Worm (Caenorhabditis elegans) whole organism, late embryonic: ENCODE results near the gene msp-76.

Experiments
- C08G9.2 ChIP-seq: sonication (generic microtip); optimal IDR thresholded peaks from 2 replicates; lab custom pipeline; 2016; ENCODE audit warnings: mild to moderate bottlenecking, missing genetic modification characterization, moderate library complexity, missing compliant biosample characterization
- C38D4.7 ChIP-seq: fragments of 200-800 bp; sonication (Bioruptor generic); optimal IDR thresholded peaks from 2 replicates; lab custom pipeline; 2018; ENCODE audit warnings: mild to moderate bottlenecking, missing genetic modification characterization, moderate library complexity, missing compliant biosample characterization
- K09A11.1 ChIP-seq: sonication (generic microtip); optimal IDR thresholded peaks from 2 replicates; lab custom pipeline; 2017; ENCODE audit warnings: antibody characterized with exemption, mild to moderate bottlenecking, missing genetic modification characterization, missing compliant biosample characterization; ENCODE audit not compliant: insufficient read depth
- ama-1 ChIP-seq: fragments of 150-350 bp; optimal IDR thresholded peaks from 2 replicates; lab custom pipeline; 2014
- ceh-19 ChIP-seq: fragments of 200-800 bp; sonication (Bioruptor generic); optimal IDR thresholded peaks from 2 replicates; lab custom pipeline; 2018; ENCODE audit warnings: mild to moderate bottlenecking, missing genetic modification characterization, missing compliant biosample characterization
- ceh-22 ChIP-seq: sonication (generic microtip); optimal IDR thresholded peaks from 2 replicates; lab custom pipeline; 2017; ENCODE audit warnings: missing biosample characterization, missing genetic modification characterization
- ceh-31 ChIP-seq: sonication (generic microtip); optimal IDR thresholded peaks from 2 replicates; lab custom pipeline; 2016; ENCODE audit warnings: missing genetic modification characterization, missing compliant biosample characterization
- ceh-45 ChIP-seq: fragments of 200-800 bp; sonication (Bioruptor generic); IDR thresholded peaks from 2 replicates; pipeline ENCODE4 v1.3.6; 2022; ENCODE audit warnings: missing genetic modification reagents, missing genetic modification characterization, missing compliant biosample characterization
- ceh-48 ChIP-seq: sonication (generic microtip); optimal IDR thresholded peaks from 2 replicates; lab custom pipeline; 2016; ENCODE audit warnings: missing genetic modification characterization, inconsistent platforms, missing compliant biosample characterization
- ceh-9 ChIP-seq: sonication (generic microtip); optimal IDR thresholded peaks from 2 replicates; lab custom pipeline; 2016; ENCODE audit warnings: mild to moderate bottlenecking, missing genetic modification characterization, inconsistent platforms, missing compliant biosample characterization
- dve-1 ChIP-seq: sonication (generic microtip); optimal IDR thresholded peaks from 2 replicates; lab custom pipeline; 2017; ENCODE audit warnings: antibody characterized with exemption, mild to moderate bottlenecking, missing genetic modification characterization, missing compliant biosample characterization
- elt-2 ChIP-seq: sonication (generic microtip); optimal IDR thresholded peaks from 2 replicates; lab custom pipeline; 2016; ENCODE audit warnings: missing genetic modification reagents, missing genetic modification characterization, missing compliant biosample characterization
- elt-4 ChIP-seq: sonication (generic microtip); optimal IDR thresholded peaks from 2 replicates; lab custom pipeline; 2016; ENCODE audit warnings: missing genetic modification characterization, missing compliant biosample characterization
- eyg-1 ChIP-seq: sonication (generic microtip); optimal IDR thresholded peaks from 2 replicates; lab custom pipeline; 2016; ENCODE audit warnings: missing genotype, missing genetic modification characterization, missing compliant biosample characterization
- fkh-10 ChIP-seq: fragments of 150-350 bp; optimal IDR thresholded peaks from 2 replicates; lab custom pipeline; 2014; ENCODE audit warnings: missing biosample characterization, missing genetic modification reagents, missing genetic modification characterization
- fkh-6 ChIP-seq: sonication (generic microtip); optimal IDR thresholded peaks from 2 replicates; lab custom pipeline; 2016; ENCODE audit warnings: missing genetic modification characterization, missing compliant biosample characterization
- gmeb-2 ChIP-seq: sonication (generic microtip); optimal IDR thresholded peaks from 2 replicates; lab custom pipeline; 2016; ENCODE audit warnings: missing genetic modification characterization, inconsistent platforms, missing compliant biosample characterization
- hlh-15 ChIP-seq: sonication (generic microtip); optimal IDR thresholded peaks from 2 replicates; lab custom pipeline; 2016; ENCODE audit warnings: missing genetic modification characterization, missing compliant biosample characterization
- hlh-30 ChIP-seq: sonication (generic microtip); optimal IDR thresholded peaks from 2 replicates; lab custom pipeline; 2017; ENCODE audit warnings: antibody characterized with exemption, missing genetic modification characterization, missing compliant biosample characterization; ENCODE audit not compliant: insufficient read depth
- hlh-8 ChIP-seq: sonication (generic microtip); optimal IDR thresholded peaks from 2 replicates; lab custom pipeline; 2016; ENCODE audit warnings: missing genotype, missing genetic modification characterization, missing compliant biosample characterization
- lim-6 ChIP-seq: sonication (generic microtip); optimal IDR thresholded peaks from 2 replicates; lab custom pipeline; 2016; ENCODE audit warnings: missing genetic modification characterization, missing compliant biosample characterization
- nfya-1 ChIP-seq: sonication (generic microtip); optimal IDR thresholded peaks from 2 replicates; lab custom pipeline; 2017; ENCODE audit warnings: missing genetic modification characterization, mild to moderate bottlenecking, missing compliant biosample characterization, antibody characterized with exemption, moderate library complexity
- nhr-11 ChIP-seq: fragments of 150-350 bp; optimal IDR thresholded peaks from 2 replicates; lab custom pipeline; 2014; ENCODE audit warnings: missing biosample characterization, missing genetic modification characterization
- odd-2 ChIP-seq: sonication (generic microtip); optimal IDR thresholded peaks from 2 replicates; lab custom pipeline; 2017; ENCODE audit warnings: antibody characterized with exemption, mild to moderate bottlenecking, missing genetic modification characterization, missing compliant biosample characterization
- pag-3 ChIP-seq: sonication (generic microtip); optimal IDR thresholded peaks from 2 replicates; lab custom pipeline; 2016; ENCODE audit warnings: missing compliant biosample characterization, missing genetic modification characterization, borderline replicate concordance
- pat-9 ChIP-seq: fragments of 200-800 bp; sonication (Bioruptor generic); optimal IDR thresholded peaks from 2 replicates; lab custom pipeline; 2018; ENCODE audit warnings: mild to moderate bottlenecking, missing genetic modification characterization, moderate library complexity, missing compliant biosample characterization
- pax-1 ChIP-seq: fragments of 150-350 bp; optimal IDR thresholded peaks from 2 replicates; lab custom pipeline; 2014; ENCODE audit warnings: missing biosample characterization, missing genetic modification characterization
- pha-2 ChIP-seq: sonication (generic microtip); optimal IDR thresholded peaks from 2 replicates; lab custom pipeline; 2017; ENCODE audit warnings: mild to moderate bottlenecking, missing genetic modification characterization, missing compliant biosample characterization
- pha-4 ChIP-seq: fragments of 150-350 bp; optimal IDR thresholded peaks from 2 replicates; lab custom pipeline; 2018; ENCODE audit warnings: missing biosample characterization, missing genetic modification reagents, missing genetic modification characterization
- ref-2 ChIP-seq: sonication (generic microtip); optimal IDR thresholded peaks from 2 replicates; lab custom pipeline; 2016; ENCODE audit warnings: missing genetic modification characterization, missing compliant biosample characterization
- rnt-1 ChIP-seq: sonication (generic microtip); optimal IDR thresholded peaks from 2 replicates; lab custom pipeline; 2016; ENCODE audit warnings: missing genetic modification characterization, missing compliant biosample characterization
- sdc-2 ChIP-seq: sonication (generic microtip); optimal IDR thresholded peaks from 2 replicates; lab custom pipeline; 2016; ENCODE audit warnings: missing genotype, missing genetic modification characterization, missing compliant biosample characterization
- sox-4 ChIP-seq: sonication (generic microtip); optimal IDR thresholded peaks from 2 replicates; lab custom pipeline; 2017; ENCODE audit warnings: mild to moderate bottlenecking, missing genetic modification characterization, inconsistent platforms, missing compliant biosample characterization
- syd-9 ChIP-seq: sonication (generic microtip); optimal IDR thresholded peaks from 2 replicates; lab custom pipeline; 2016; ENCODE audit warnings: mild to moderate bottlenecking, missing genetic modification characterization, moderate library complexity, missing compliant biosample characterization
- tbx-7 ChIP-seq: sonication (generic microtip); optimal IDR thresholded peaks from 2 replicates; lab custom pipeline; 2016; ENCODE audit warnings: missing genotype, missing genetic modification characterization, missing compliant biosample characterization
- unc-3 ChIP-seq, 2 experiments: fragments of 200-800 bp in 1 of 2; sonication (Bioruptor generic) in 1 of 2; sonication (generic microtip) in 1 of 2; conservative IDR thresholded peaks in 1 of 2; optimal IDR thresholded peaks in 1 of 2; 2 replicates each; pipeline versions ENCODE4 v1.3.6 to Lab custom; 2016 to 2022; ENCODE audit warnings: missing compliant biosample characterization in 2 of 2, missing genetic modification characterization in 2 of 2, missing genetic modification reagents in 1 of 2
- unc-86 ChIP-seq: sonication (generic microtip); optimal IDR thresholded peaks from 2 replicates; lab custom pipeline; 2016; ENCODE audit warnings: missing genetic modification characterization, missing compliant biosample characterization
- ztf-16 ChIP-seq: sonication (generic microtip); optimal IDR thresholded peaks from 2 replicates; lab custom pipeline; 2017; ENCODE audit warnings: missing genetic modification characterization, missing compliant biosample characterization

Gene msp-76

ce11 chrIV:9709887-9710286 is 21.1 kb downstream of the msp-76 start, which contains the start of gene nhr-38:
TSS of gene nhr-38 (plus strand) at chrIV:9710187.
- no peak for TF ChIP-seq gmeb-2 (tag; lab: Kevin White, UChicago)
- no peak for TF ChIP-seq pax-1 (tag; lab: Kevin White, UChicago)
- no peak for TF ChIP-seq elt-4 (tag; lab: Kevin White, UChicago)
- no peak for TF ChIP-seq dve-1 (tag; lab: Kevin White, UChicago)
- TF ChIP-seq hlh-8: no peak
- no peak for TF ChIP-seq nfya-1 (tag; lab: Kevin White, UChicago)
- TF ChIP-seq fkh-6 (tag; lab: Kevin White, UChicago): no peak
- no peak for TF ChIP-seq ztf-16 (tag; lab: Kevin White, UChicago)
- no peak for TF ChIP-seq nhr-11 (tag; lab: Kevin White, UChicago)
- TF ChIP-seq ceh-45: no peak
- TF ChIP-seq tbx-7 (tag; lab: Kevin White, UChicago): no peak
- TF ChIP-seq odd-2: no peak
- TF ChIP-seq pat-9 (tag; lab: Kevin White, UChicago): no peak
- TF ChIP-seq pag-3 (tag; lab: Kevin White, UChicago): no peak
- no peak for TF ChIP-seq ceh-22 (tag; lab: Kevin White, UChicago)
- no peak for TF ChIP-seq ama-1
- TF ChIP-seq eyg-1 (tag; lab: Kevin White, UChicago): no peak
- no peak for TF ChIP-seq sox-4 (tag; lab: Kevin White, UChicago)
- no peak for TF ChIP-seq unc-86 (tag; lab: Kevin White, UChicago)
- TF ChIP-seq hlh-15 (tag; lab: Kevin White, UChicago): no peak

- TF ChIP-seq C38D4.7 (GFP tag; lab: Kevin White, UChicago): no peak
- TF ChIP-seq ceh-9: no peak
- no peak for TF ChIP-seq rnt-1 (tag; lab: Kevin White, UChicago)
- no peak for TF ChIP-seq pha-2 (tag; lab: Kevin White, UChicago)
- TF ChIP-seq syd-9 (tag; lab: Kevin White, UChicago): no peak
- no peak for TF ChIP-seq ref-2 (tag; lab: Kevin White, UChicago)
- TF ChIP-seq ceh-19 (GFP tag; lab: Kevin White, UChicago): no peak
- TF ChIP-seq nfya-1 (tag; lab: Kevin White, UChicago): no peak
- no peak for TF ChIP-seq pha-4
- no peak for TF ChIP-seq ceh-31 (tag; lab: Kevin White, UChicago)
Measured at ce11 chrIV:9712782-9713181, 24.0 kb downstream of the msp-76 start, which contains the start of gene K01H12.4. TSS of gene K01H12.4 (plus strand) at chrIV:9713082.

- TF ChIP-seq C38D4.7 (GFP tag; lab: Kevin White, UChicago) (no peak), hlh-30 (tag; lab: Kevin White, UChicago) (no peak), C08G9.2 (no peak), nfya-1 (tag; lab: Kevin White, UChicago) (no peak), ceh-22 (tag; lab: Kevin White, UChicago) (no peak), sdc-2 (tag; lab: Kevin White, UChicago) (no peak), hlh-15 (tag; lab: Kevin White, UChicago) (no peak), hlh-8 (no peak), ceh-45 (no peak), ceh-48 (tag; lab: Kevin White, UChicago) (no peak), tbx-7 (tag; lab: Kevin White, UChicago) (no peak), fkh-10 (GFP tag; lab: Kevin White, UChicago) (no peak), K09A11.1 (tag; lab: Kevin White, UChicago) (no peak), unc-3 (GFP tag; conservative IDR thresholded peaks at IDR 0.05; lab: Robert Waterston, UW) (no peak), unc-3 (tag; optimal IDR thresholded peaks at IDR 0.05; lab: Kevin White, UChicago) (no peak)
- TF ChIP-seq, all 69 proteins: peak for 0
Measured at ce11 chrIV:9714264-9714663, 25.4 kb downstream of the msp-76 start.

ce11 chrIV:9716490-9716889 is 27.7 kb downstream of the msp-76 start:
- TF ChIP-seq ztf-16 (tag; lab: Kevin White, UChicago): no peak
- no peak for TF ChIP-seq lim-6 (tag; lab: Kevin White, UChicago)
- TF ChIP-seq ceh-19 (GFP tag; lab: Kevin White, UChicago): no peak
- no peak for TF ChIP-seq pag-3 (tag; lab: Kevin White, UChicago)
- TF ChIP-seq elt-2: peak; percentile 33
- TF ChIP-seq K09A11.1 (tag; lab: Kevin White, UChicago): no peak
